Fruit fly (Drosophila melanogaster) whole organism, embryonic: Measurements from ENCODE around the gene Tbcd.

Experiments used
- Asciz ChIP-seq: fragments of 200-800 bp; sonication (Bioruptor generic); optimal IDR thresholded peaks from 2 replicates; lab custom pipeline; 2017; ENCODE audit warnings: missing biosample characterization, mild to moderate bottlenecking, missing genetic modification characterization, missing genetic modification reagents
- Atf6 ChIP-seq: fragments of 200-800 bp; sonication (Bioruptor generic); IDR thresholded peaks from 2 replicates; pipeline ENCODE4 v1.3.6; 2022; ENCODE audit warnings: missing biosample characterization, missing genetic modification characterization
- Bgb ChIP-seq: fragments of 200-800 bp; sonication (Bioruptor generic); IDR thresholded peaks from 2 replicates; pipeline ENCODE4 v1.3.6; 2022; ENCODE audit warnings: missing biosample characterization, missing genetic modification characterization; ENCODE audit not compliant: partially characterized antibody
- CG10321 ChIP-seq: fragments of 200-800 bp; sonication (Bioruptor generic); IDR thresholded peaks from 2 replicates; pipeline ENCODE4 v1.3.6; 2022; ENCODE audit warnings: missing biosample characterization, missing genetic modification characterization
- CG12942 ChIP-seq: fragments of 200-800 bp; sonication (Bioruptor generic); optimal IDR thresholded peaks from 3 replicates; lab custom pipeline; 2016; ENCODE audit warnings: missing biosample characterization, missing genetic modification characterization
- CG13624 ChIP-seq: fragments of 200-800 bp; sonication (Bioruptor generic); optimal IDR thresholded peaks from 2 replicates; lab custom pipeline; 2016; ENCODE audit warnings: missing biosample characterization, missing genetic modification characterization
- CG14710 ChIP-seq: fragments of 200-800 bp; sonication (Bioruptor generic); optimal IDR thresholded peaks from 3 replicates; lab custom pipeline; 2019; ENCODE audit warnings: missing biosample characterization, mild to moderate bottlenecking, missing genetic modification characterization, moderate library complexity
- CG15269 ChIP-seq: fragments of 200-800 bp; sonication (Bioruptor generic); optimal IDR thresholded peaks from 2 replicates; lab custom pipeline; 2018; ENCODE audit warnings: missing biosample characterization, mild to moderate bottlenecking, missing genetic modification characterization, moderate library complexity
- CG17829 ChIP-seq: fragments of 200-800 bp; optimal IDR thresholded peaks from 2 replicates; lab custom pipeline; 2019; ENCODE audit warnings: missing biosample characterization, mild to moderate bottlenecking, missing genetic modification characterization, moderate library complexity
- CG2116 ChIP-seq: fragments of 200-800 bp; sonication (Bioruptor generic); optimal IDR thresholded peaks from 3 replicates; lab custom pipeline; 2018; ENCODE audit warnings: missing biosample characterization, mild to moderate bottlenecking, missing genetic modification characterization
- CG2129 ChIP-seq: fragments of 200-800 bp; sonication (Bioruptor generic); IDR thresholded peaks from 2 replicates; pipeline ENCODE4 v1.3.6; 2022; ENCODE audit warnings: missing biosample characterization, missing genetic modification characterization; ENCODE audit not compliant: partially characterized antibody
- CG2678 ChIP-seq: fragments of 200-800 bp; sonication (Bioruptor generic); optimal IDR thresholded peaks from 3 replicates; lab custom pipeline; 2019; ENCODE audit warnings: missing biosample characterization, mild to moderate bottlenecking, missing genetic modification characterization, moderate library complexity
- CG3281 ChIP-seq: fragments of 200-800 bp; sonication (Bioruptor generic); optimal IDR thresholded peaks from 3 replicates; lab custom pipeline; 2017; ENCODE audit warnings: missing biosample characterization, mild to moderate bottlenecking, missing genetic modification characterization
- CG3407 ChIP-seq: fragments of 200-800 bp; sonication (Bioruptor generic); optimal IDR thresholded peaks from 2 replicates; lab custom pipeline; 2018; ENCODE audit warnings: missing biosample characterization, mild to moderate bottlenecking, missing genetic modification characterization
- CG34422 ChIP-seq: fragments of 200-800 bp; sonication (Bioruptor generic); IDR thresholded peaks from 3 replicates; pipeline ENCODE4 v1.3.6; 2022; ENCODE audit warnings: missing biosample characterization, missing genetic modification characterization
- CG6175 ChIP-seq: fragments of 200-800 bp; sonication (Bioruptor generic); IDR thresholded peaks from 3 replicates; pipeline ENCODE4 v1.3.6; 2022; ENCODE audit warnings: missing biosample characterization, missing genetic modification characterization
- CG6254 ChIP-seq: fragments of 200-800 bp; sonication (Bioruptor generic); optimal IDR thresholded peaks from 3 replicates; lab custom pipeline; 2017; ENCODE audit warnings: mild to moderate bottlenecking, missing biosample characterization, missing genetic modification reagents, missing genetic modification characterization
- CG6683 ChIP-seq: fragments of 200-800 bp; sonication (Bioruptor generic); optimal IDR thresholded peaks from 2 replicates; lab custom pipeline; 2017; ENCODE audit warnings: missing biosample characterization, mild to moderate bottlenecking, missing genetic modification characterization, missing genetic modification reagents
- CG8281 ChIP-seq: fragments of 200-800 bp; sonication (Bioruptor generic); optimal IDR thresholded peaks from 2 replicates; lab custom pipeline; 2018; ENCODE audit warnings: missing biosample characterization, mild to moderate bottlenecking, missing genetic modification characterization, moderate library complexity
- CG8359 ChIP-seq: fragments of 200-800 bp; sonication (Bioruptor generic); optimal IDR thresholded peaks from 2 replicates; lab custom pipeline; 2017; ENCODE audit warnings: missing biosample characterization, mild to moderate bottlenecking, missing genetic modification characterization, borderline replicate concordance
- CHES-1-like ChIP-seq: fragments of 200-800 bp; sonication (Bioruptor generic); optimal IDR thresholded peaks from 2 replicates; lab custom pipeline; 2016; ENCODE audit warnings: missing biosample characterization, missing genetic modification characterization
- CTCF ChIP-seq: fragments of 200-800 bp; sonication (Bioruptor generic); optimal IDR thresholded peaks from 2 replicates; lab custom pipeline; 2017; ENCODE audit warnings: missing biosample characterization, mild to moderate bottlenecking, missing genetic modification characterization, moderate library complexity
- Dip3 ChIP-seq: fragments of 200-800 bp; sonication (Bioruptor generic); optimal IDR thresholded peaks from 3 replicates; lab custom pipeline; 2016; ENCODE audit warnings: missing biosample characterization, missing genetic modification characterization
- Dp ChIP-seq: fragments of 200-800 bp; sonication (Bioruptor generic); optimal IDR thresholded peaks from 2 replicates; lab custom pipeline; 2018; ENCODE audit warnings: missing biosample characterization, mild to moderate bottlenecking, missing genetic modification characterization, moderate library complexity
- Gsc ChIP-seq: fragments of 200-800 bp; sonication (Bioruptor generic); IDR thresholded peaks from 2 replicates; pipeline ENCODE4 v1.3.6; 2022; ENCODE audit warnings: missing biosample characterization, missing genetic modification characterization
- Hr39 ChIP-seq: fragments of >200 bp; optimal IDR thresholded peaks from 2 replicates; lab custom pipeline; 2017
- Max ChIP-seq: fragments of 200-800 bp; sonication (Bioruptor generic); optimal IDR thresholded peaks from 2 replicates; lab custom pipeline; 2016; ENCODE audit warnings: missing biosample characterization, mild to moderate bottlenecking, missing genetic modification characterization
- Pdp1 ChIP-seq, 2 experiments: fragments of 200-800 bp; sonication (Bioruptor generic); optimal IDR thresholded peaks; 3 replicates each; lab custom pipeline; 2016; ENCODE audit warnings: missing biosample characterization in 2 of 2, missing genetic modification characterization in 2 of 2, mild to moderate bottlenecking in 1 of 2, moderate library complexity in 1 of 2
- Sin3A ChIP-seq: fragments of >200 bp; optimal IDR thresholded peaks from 2 replicates; lab custom pipeline; 2018
- Sox102F ChIP-seq: fragments of 200-800 bp; sonication (Bioruptor generic); optimal IDR thresholded peaks from 2 replicates; lab custom pipeline; 2018; ENCODE audit warnings: missing biosample characterization, mild to moderate bottlenecking, missing genetic modification characterization, moderate library complexity
- Sry-β ChIP-seq: fragments of 200-800 bp; sonication (Bioruptor generic); optimal IDR thresholded peaks from 2 replicates; lab custom pipeline; 2018; ENCODE audit warnings: missing biosample characterization, mild to moderate bottlenecking, missing genetic modification characterization, moderate library complexity
- ato ChIP-seq: fragments of 200-800 bp; sonication (Bioruptor generic); IDR thresholded peaks from 2 replicates; pipeline ENCODE4 v1.3.6; 2022; ENCODE audit warnings: missing biosample characterization, missing genetic modification characterization; ENCODE audit not compliant: partially characterized antibody
- dmrt99B ChIP-seq: fragments of 200-800 bp; sonication (Bioruptor generic); optimal IDR thresholded peaks from 2 replicates; lab custom pipeline; 2018; ENCODE audit warnings: missing biosample characterization, mild to moderate bottlenecking, missing genetic modification characterization, moderate library complexity
- dpn ChIP-seq, 2 experiments: fragments of 200-800 bp; sonication (Bioruptor generic); optimal IDR thresholded peaks; 3 replicates each; lab custom pipeline; 2016; ENCODE audit warnings: missing biosample characterization in 2 of 2, missing genetic modification characterization in 2 of 2
- eyg ChIP-seq: fragments of 200-800 bp; sonication (Bioruptor generic); optimal IDR thresholded peaks from 3 replicates; lab custom pipeline; 2016; ENCODE audit warnings: missing biosample characterization, missing genetic modification characterization
- gcm2 ChIP-seq: fragments of 200-800 bp; sonication (Bioruptor generic); optimal IDR thresholded peaks from 2 replicates; lab custom pipeline; 2016; ENCODE audit warnings: missing biosample characterization, missing genetic modification characterization
- gt ChIP-seq: fragments of 200-800 bp; sonication (Bioruptor generic); IDR thresholded peaks from 2 replicates; pipeline ENCODE4 v1.3.6; 2022; ENCODE audit warnings: missing biosample characterization, missing genetic modification characterization
- jumu ChIP-seq: fragments of 200-800 bp; sonication (Bioruptor generic); optimal IDR thresholded peaks from 3 replicates; lab custom pipeline; 2016; ENCODE audit warnings: missing biosample characterization, missing genetic modification characterization
- lab ChIP-seq: fragments of 200-800 bp; sonication (Bioruptor generic); optimal IDR thresholded peaks from 3 replicates; lab custom pipeline; 2017; ENCODE audit warnings: missing biosample characterization, missing genetic modification characterization, mild to moderate bottlenecking, moderate library complexity, missing genetic modification reagents
- lov ChIP-seq, 2 experiments: fragments of 200-800 bp in 1 of 2; fragments of >200 bp in 1 of 2; sonication (Bioruptor generic) in 1 of 2; IDR thresholded peaks in 1 of 2; optimal IDR thresholded peaks in 1 of 2; 2 replicates in 1 of 2; 3 replicates in 1 of 2; pipeline versions ENCODE4 v1.3.6 to Lab custom; 2017 to 2022; ENCODE audit warnings: missing biosample characterization in 1 of 2, missing genetic modification characterization in 1 of 2
- luna ChIP-seq: fragments of 200-800 bp; sonication (Bioruptor generic); optimal IDR thresholded peaks from 2 replicates; lab custom pipeline; 2016; ENCODE audit warnings: missing biosample characterization, missing genetic modification characterization
- nmo ChIP-seq: fragments of 200-800 bp; sonication (Bioruptor generic); optimal IDR thresholded peaks from 2 replicates; lab custom pipeline; 2018; ENCODE audit warnings: missing biosample characterization, mild to moderate bottlenecking, missing genetic modification characterization, moderate library complexity
- pan ChIP-seq, 4 experiments: fragments of >200 bp in 3 of 4; fragments of 200-800 bp in 1 of 4; sonication (Bioruptor generic) in 1 of 4; optimal IDR thresholded peaks in 3 of 4; IDR thresholded peaks in 1 of 4; 2 replicates each; pipeline versions ENCODE4 v1.3.6 to Lab custom; 2017 to 2022; ENCODE audit warnings: missing biosample characterization in 2 of 4, missing genetic modification characterization in 2 of 4, mixed read lengths in 1 of 4
- pfk ChIP-seq: fragments of 200-800 bp; sonication (Bioruptor generic); optimal IDR thresholded peaks from 2 replicates; lab custom pipeline; 2018; ENCODE audit warnings: missing biosample characterization, mild to moderate bottlenecking, missing genetic modification characterization, moderate library complexity
- scrt ChIP-seq: fragments of 200-800 bp; sonication (Bioruptor generic); optimal IDR thresholded peaks from 2 replicates; lab custom pipeline; 2018; ENCODE audit warnings: missing biosample characterization, mild to moderate bottlenecking, missing genetic modification characterization, moderate library complexity
- sens ChIP-seq: fragments of 200-800 bp; sonication (Bioruptor generic); peaks from one replicate; lab custom pipeline; 2016; ENCODE audit warnings: missing biosample characterization, missing genetic modification characterization
- slou ChIP-seq: fragments of 200-800 bp; sonication (Bioruptor generic); optimal IDR thresholded peaks from 3 replicates; lab custom pipeline; 2016; ENCODE audit warnings: missing biosample characterization, missing genetic modification characterization
- stwl ChIP-seq: fragments of 200-800 bp; sonication (Bioruptor generic); optimal IDR thresholded peaks from 3 replicates; lab custom pipeline; 2018; ENCODE audit warnings: missing biosample characterization, mild to moderate bottlenecking, missing genetic modification characterization, moderate library complexity
- zfh2 ChIP-seq: fragments of 200-800 bp; sonication (Bioruptor generic); optimal IDR thresholded peaks from 2 replicates; lab custom pipeline; 2016; ENCODE audit warnings: missing biosample characterization, missing genetic modification characterization

Tbcd gene

DNA sequence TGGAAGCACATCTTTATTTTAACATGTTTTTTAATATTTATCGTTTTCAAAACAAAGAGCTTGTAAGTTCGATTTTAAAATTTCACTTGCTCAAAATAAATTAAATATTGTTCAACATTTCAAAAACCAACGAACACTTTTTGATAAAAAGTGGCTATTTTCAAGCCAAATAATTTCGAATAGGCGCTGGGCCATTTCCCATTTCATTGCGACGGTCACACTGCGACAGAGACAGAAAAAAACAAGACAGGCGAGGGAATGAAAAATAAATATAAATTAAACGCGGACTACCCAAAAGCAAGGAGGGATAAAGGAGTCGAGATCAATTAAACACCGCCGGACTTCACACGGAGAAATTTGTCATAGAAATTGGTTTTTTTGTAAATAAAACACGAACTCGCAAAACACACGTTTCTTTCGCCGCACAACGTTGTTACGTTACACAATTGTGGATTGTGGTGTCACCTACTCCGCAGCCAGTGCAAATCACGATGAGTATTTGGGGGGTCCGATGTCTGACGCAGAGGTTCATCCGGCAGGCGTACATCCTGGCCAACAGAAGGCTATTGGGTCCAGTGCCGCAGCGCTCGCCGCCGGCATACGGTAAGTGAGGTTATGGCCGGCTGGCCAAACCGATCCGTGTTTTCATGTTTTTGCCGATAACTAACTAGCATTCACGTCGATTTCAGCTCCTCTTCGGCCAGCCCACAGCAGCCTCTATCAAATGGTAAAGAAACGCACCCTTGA is 4.4 kb downstream of the Tbcd start, which contains the start of gene AIF (continued):
- TF ChIP-seq dpn (GFP tag; optimal IDR thresholded peaks at IDR 0.05; lab: Kevin White, UChicago) (no peak), Bgb (GFP tag; lab: Robert Waterston, UW) (no peak), Atf6 (GFP tag; lab: Robert Waterston, UW) (0 out of 2 replicates have a peak, but pooled peaks have one; percentile 38), CTCF (GFP tag; lab: Kevin White, UChicago) (no peak), CG3281 (GFP tag; lab: Kevin White, UChicago) (no peak), Hr39 (lab: Kevin White, UChicago) (no peak), eyg (GFP tag; lab: Kevin White, UChicago) (no peak), CG6254 (GFP tag; lab: Kevin White, UChicago) (no peak), gcm2 (GFP tag; lab: Kevin White, UChicago) (no peak), lov (optimal IDR thresholded peaks at IDR 0.05; lab: Kevin White, UChicago) (no peak), lov (GFP tag; IDR thresholded peaks at IDR 0.05; lab: Robert Waterston, UW) (no peak), scrt (GFP tag; lab: Kevin White, UChicago) (no peak), Asciz (GFP tag; lab: Kevin White, UChicago) (no peak), pfk (GFP tag; lab: Kevin White, UChicago) (no peak), CG2678 (tag; lab: Kevin White, UChicago) (no peak), zfh2 (no peak), Max (GFP tag; lab: Kevin White, UChicago) (no peak), luna (GFP tag; lab: Kevin White, UChicago) (no peak), Pdp1 (GFP tag; optimal IDR thresholded peaks at IDR 0.05; lab: Kevin White, UChicago) (peak in 1 of 2 experiments; percentile 96), CG15269 (tag; lab: Kevin White, UChicago) (no peak), nmo (no peak), CG13624 (GFP tag; lab: Kevin White, UChicago) (no peak), CG3407 (GFP tag; lab: Kevin White, UChicago) (no peak), CHES-1-like (no peak), Sox102F (no peak), Dip3 (GFP tag; lab: Kevin White, UChicago) (no peak), gt (no peak), CG6175 (no peak), Dp (peak; percentile 41), CG12942 (GFP tag; lab: Kevin White, UChicago) (no peak), pan (optimal IDR thresholded peaks at IDR 0.05; lab: Kevin White, UChicago) (no peak), pan (GFP tag; optimal IDR thresholded peaks at IDR 0.05 in 1 of 2, IDR thresholded peaks at IDR 0.05 in 1 of 2) (no peak), CG2129 (GFP tag; lab: Robert Waterston, UW) (no peak), CG8281 (no peak), dmrt99B (tag; lab: Kevin White, UChicago) (no peak), CG6683 (GFP tag; lab: Kevin White, UChicago) (no peak), stwl (peak; percentile 32), Sin3A (lab: Kevin White, UChicago) (peak; percentile 67), CG2116 (peak; percentile 30), CG14710 (tag; lab: Kevin White, UChicago) (peak; percentile 51), ato (no peak), CG34422 (GFP tag; lab: Robert Waterston, UW) (peak; percentile 93), sens (GFP tag; lab: Kevin White, UChicago) (peak; percentile 37), Gsc (GFP tag; lab: Robert Waterston, UW) (no peak), slou (no peak), lab (GFP tag; lab: Kevin White, UChicago) (no peak), jumu (GFP tag; lab: Kevin White, UChicago) (no peak), Sry-β (GFP tag; lab: Kevin White, UChicago) (peak; percentile 93), CG8359 (GFP tag; lab: Kevin White, UChicago) (no peak), CG10321 (GFP tag; lab: Robert Waterston, UW) (no peak), CG17829 (tag; lab: Kevin White, UChicago) (no peak)
